Worm (Caenorhabditis elegans): Measurements from ENCODE around the gene T01B6.1.
A peak's percentile ranks its signal among the peaks of the same experiment; 100 is the strongest.

Gene T01B6.1

ce11 chrX:2321758-2322157 lies 13.7 kb upstream of the T01B6.1 start:
- TF ChIP-seq zag-1 (tag; optimal IDR thresholded peaks at IDR 0.05): no peak
- TF ChIP-seq gei-8 (GFP tag; optimal IDR thresholded peaks at IDR 0.05): no peak
- 0 out of 2 replicates have a peak, but pooled peaks have one; percentile 13 for TF ChIP-seq ctbp-1 (GFP tag; IDR thresholded peaks at IDR 0.05)
- TF ChIP-seq F37D6.2 (tag; optimal IDR thresholded peaks at IDR 0.05): no peak
- TF ChIP-seq mdl-1 (tag; optimal IDR thresholded peaks at IDR 0.05): peak in 1 of 2 experiments; percentile 35
- peak; percentile 47 for TF ChIP-seq hmg-1.1 (GFP tag; IDR thresholded peaks at IDR 0.05)
- 0 out of 2 replicates have a peak, but pooled peaks have one; percentile 49 for TF ChIP-seq ceh-20 (GFP tag; IDR thresholded peaks at IDR 0.05)
- TF ChIP-seq daf-16 (GFP tag; optimal IDR thresholded peaks at IDR 0.05): peak in 1 of 2 experiments; percentile 7
- no peak for TF ChIP-seq daf-16 (tag; optimal IDR thresholded peaks at IDR 0.05)
- no peak for TF ChIP-seq pqm-1 (tag; optimal IDR thresholded peaks at IDR 0.05)
- TF ChIP-seq hif-1 (tag; optimal IDR thresholded peaks at IDR 0.05): peak in 1 of 2 experiments; percentile 34
- TF ChIP-seq mes-2 (tag; optimal IDR thresholded peaks at IDR 0.05; ENCODE audit: poor library complexity, severe bottlenecking): peak; percentile 11
- TF ChIP-seq dmd-6 (GFP tag; IDR thresholded peaks at IDR 0.05): peak; percentile 42; the same call in 1 of the 2 replicates
- TF ChIP-seq mxl-3 (GFP tag; optimal IDR thresholded peaks at IDR 0.05): peak; percentile 84
- TF ChIP-seq hlh-11 (tag; optimal IDR thresholded peaks at IDR 0.05): peak; percentile 67
- no peak for TF ChIP-seq arid-1 (GFP tag; conservative IDR thresholded peaks at IDR 0.05)
- peak; percentile 59 for TF ChIP-seq set-16 (GFP tag; IDR thresholded peaks at IDR 0.05)
- TF ChIP-seq aha-1 (tag): peak; percentile 51
- 0 out of 2 replicates have a peak, but pooled peaks have one; percentile 41 for TF ChIP-seq tra-1 (GFP tag; IDR thresholded peaks at IDR 0.05)
- no peak for TF ChIP-seq lsy-2 (tag; optimal IDR thresholded peaks at IDR 0.05)
- TF ChIP-seq daf-8 (GFP tag; IDR thresholded peaks at IDR 0.05): no peak
- TF ChIP-seq nhr-25 (tag; optimal IDR thresholded peaks at IDR 0.05; ENCODE audit: borderline replicate concordance, insufficient read depth): no peak
- no peak for TF ChIP-seq nhr-111 (GFP tag; optimal IDR thresholded peaks at IDR 0.05)
- no peak for TF ChIP-seq pha-4 (GFP tag; IDR thresholded peaks at IDR 0.05)
- no peak for TF ChIP-seq pha-4 (tag; optimal IDR thresholded peaks at IDR 0.05)
- peak in 1 of 2 experiments; percentile 24 for TF ChIP-seq unc-62 (GFP tag; optimal IDR thresholded peaks at IDR 0.05 in 1 of 2)
- TF ChIP-seq unc-62 (tag; optimal IDR thresholded peaks at IDR 0.05): no peak
- TF ChIP-seq ama-1 (optimal IDR thresholded peaks at IDR 0.05): no peak
- TF ChIP-seq ZK546.5 (tag; optimal IDR thresholded peaks at IDR 0.05): no peak
- TF ChIP-seq T20F7.1 (GFP tag; optimal IDR thresholded peaks at IDR 0.05): no peak
- no peak for TF ChIP-seq spr-1 (tag; optimal IDR thresholded peaks at IDR 0.05)
- TF ChIP-seq rbr-2 (tag; optimal IDR thresholded peaks at IDR 0.05): no peak
- peak; percentile 49 for TF ChIP-seq hlh-30 (tag; optimal IDR thresholded peaks at IDR 0.05; ENCODE audit: insufficient read depth)
- 0 out of 2 replicates have a peak, but pooled peaks have one; percentile 21 for TF ChIP-seq dmd-9 (GFP tag; IDR thresholded peaks at IDR 0.05)

ce11 chrX:2328873-2329272 lies 6.6 kb upstream of the T01B6.1 start:
- TF ChIP-seq lin-39 (tag; optimal IDR thresholded peaks at IDR 0.05) (no peak), jun-1 (tag; optimal IDR thresholded peaks at IDR 0.05) (no peak), vab-7 (GFP tag; IDR thresholded peaks at IDR 0.05) (0 out of 2 replicates have a peak, but pooled peaks have one; percentile 8), mes-2 (tag; optimal IDR thresholded peaks at IDR 0.05; ENCODE audit: poor library complexity, severe bottlenecking) (peak; percentile 67), Y5F2A.4 (GFP tag; optimal IDR thresholded peaks at IDR 0.05) (no peak), hlh-11 (tag; optimal IDR thresholded peaks at IDR 0.05) (peak; percentile 24), duxl-1 (tag; optimal IDR thresholded peaks at IDR 0.05; ENCODE audit: poor library complexity) (peak; percentile 8), snpc-1.2 (GFP tag; IDR thresholded peaks at IDR 0.05) (peak; percentile 79; the same call in 1 of the 2 replicates), lir-3 (tag; optimal IDR thresholded peaks at IDR 0.05) (no peak), nhr-41 (GFP tag; IDR thresholded peaks at IDR 0.05) (no peak), mdt-29 (GFP tag; IDR thresholded peaks at IDR 0.05) (peak; percentile 56; the same call in 1 of the 2 replicates), lsy-2 (tag; optimal IDR thresholded peaks at IDR 0.05) (peak in 1 of 2 experiments; percentile 41), dve-1 (tag; optimal IDR thresholded peaks at IDR 0.05; ENCODE audit: insufficient read depth) (peak; percentile 26), nhr-102 (tag; optimal IDR thresholded peaks at IDR 0.05) (peak; percentile 66), lin-13 (GFP tag; optimal IDR thresholded peaks at IDR 0.05) (peak; percentile 23), unc-62 (GFP tag; optimal IDR thresholded peaks at IDR 0.05 in 1 of 2) (no peak), unc-62 (tag; optimal IDR thresholded peaks at IDR 0.05) (no peak), F44E2.7 (GFP tag; IDR thresholded peaks at IDR 0.05) (no peak), spr-1 (tag; optimal IDR thresholded peaks at IDR 0.05) (no peak), lin-38 (GFP tag; IDR thresholded peaks at IDR 0.05) (peak; percentile 39), ceh-44 (GFP tag; IDR thresholded peaks at IDR 0.05) (peak; percentile 7; the same call in 1 of the 2 replicates), hlh-30 (tag; optimal IDR thresholded peaks at IDR 0.05; ENCODE audit: insufficient read depth) (peak; percentile 29)

Data from whole organism, L4 larva.